Worm (Caenorhabditis elegans) whole organism, young adult: Measurements from ENCODE around the gene C02F5.5.

ENCODE experiments used
- B0261.1 ChIP-seq: sonication (generic microtip); optimal IDR thresholded peaks from 2 replicates; lab custom pipeline; 2016; ENCODE audit warnings: mild to moderate bottlenecking, missing genetic modification characterization, moderate library complexity, missing compliant biosample characterization
- die-1 ChIP-seq: sonication (generic microtip); optimal IDR thresholded peaks from 2 replicates; lab custom pipeline; 2016; ENCODE audit warnings: missing genotype, mild to moderate bottlenecking, missing genetic modification characterization, missing compliant biosample characterization
- dpl-1 ChIP-seq: fragments of 150-350 bp; optimal IDR thresholded peaks from 2 replicates; lab custom pipeline; 2014; ENCODE audit warnings: missing biosample characterization, missing genetic modification reagents, missing genetic modification characterization
- snpc-4 ChIP-seq, 5 experiments: fragments of 150-350 bp in 1 of 5; sonication (generic microtip) in 4 of 5; optimal IDR thresholded peaks; 2 replicates each; lab custom pipeline; 2014 to 2018; ENCODE audit warnings: missing genetic modification characterization in 5 of 5, missing biosample characterization in 3 of 5, antibody characterized with exemption in 2 of 5, mild to moderate bottlenecking in 2 of 5, missing compliant biosample characterization in 2 of 5, missing genotype in 2 of 5, moderate library complexity in 2 of 5, missing genetic modification reagents in 1 of 5
- zim-3 ChIP-seq: sonication (generic microtip); optimal IDR thresholded peaks from 2 replicates; lab custom pipeline; 2017; ENCODE audit warnings: mild to moderate bottlenecking, missing genetic modification characterization, moderate library complexity, missing compliant biosample characterization
- ztf-3 ChIP-seq: fragments of 200-800 bp; sonication (Bioruptor generic); optimal IDR thresholded peaks from 2 replicates; lab custom pipeline; 2018; ENCODE audit warnings: mild to moderate bottlenecking, missing genetic modification characterization, missing compliant biosample characterization

DNA sequence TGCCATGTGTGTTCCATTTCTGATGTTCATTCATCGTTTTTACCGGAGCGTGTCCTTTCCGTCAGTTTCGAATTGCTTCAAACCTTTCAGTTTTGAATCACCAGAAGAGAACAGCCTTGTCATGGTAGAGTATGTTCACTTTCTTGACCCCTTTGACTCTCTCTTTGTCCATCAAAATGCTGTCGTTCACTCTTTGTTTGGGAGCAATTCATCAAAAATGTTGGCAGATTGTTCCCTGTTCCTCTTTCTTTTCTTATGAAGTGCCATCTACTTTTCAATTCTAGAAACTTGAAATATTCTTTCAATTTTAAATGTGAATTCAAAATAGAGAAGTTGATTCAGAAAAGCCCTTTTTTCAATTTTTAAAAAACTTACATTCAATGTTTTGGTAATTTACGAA, 45.3 kb downstream of the C02F5.5 start:
- TF ChIP-seq ztf-3 (GFP tag; lab: Kevin White, UChicago) (no peak), zim-3 (tag; lab: Kevin White, UChicago) (no peak), dpl-1 (GFP tag; lab: Kevin White, UChicago) (no peak), B0261.1 (tag; lab: Kevin White, UChicago) (no peak), die-1 (tag; lab: Kevin White, UChicago) (no peak), snpc-4 (GFP tag; optimal IDR thresholded peaks at IDR 0.05; lab: Kevin White, UChicago) (no peak), snpc-4 (tag; optimal IDR thresholded peaks at IDR 0.05; lab: Kevin White, UChicago) (no peak)
